Fruit fly (Drosophila melanogaster) whole organism, embryonic: Measurements from ENCODE around the gene FRG1.

Experiments used
- ATbp ChIP-seq: fragments of 200-800 bp; sonication (Bioruptor generic); optimal IDR thresholded peaks from 2 replicates; lab custom pipeline; 2017; ENCODE audit warnings: missing biosample characterization, mild to moderate bottlenecking, missing genetic modification characterization, missing genetic modification reagents
- Atf3 ChIP-seq: fragments of 200-800 bp; sonication (Bioruptor generic); optimal IDR thresholded peaks from 3 replicates; lab custom pipeline; 2016; ENCODE audit warnings: missing biosample characterization, missing genetic modification characterization
- B-H2 ChIP-seq: fragments of 200-800 bp; sonication (Bioruptor generic); optimal IDR thresholded peaks from 2 replicates; lab custom pipeline; 2018; ENCODE audit warnings: missing biosample characterization, mild to moderate bottlenecking, missing genetic modification characterization
- BEAF-32 ChIP-seq: fragments of 200-800 bp; sonication (Bioruptor generic); optimal IDR thresholded peaks from 3 replicates; lab custom pipeline; 2017; ENCODE audit warnings: missing biosample characterization, missing genetic modification characterization, mild to moderate bottlenecking, moderate library complexity, missing genetic modification reagents
- CG10274 ChIP-seq: fragments of 200-800 bp; sonication (Bioruptor generic); optimal IDR thresholded peaks from 3 replicates; lab custom pipeline; 2017; ENCODE audit warnings: missing biosample characterization, mild to moderate bottlenecking, missing genetic modification characterization
- CG11247 ChIP-seq: fragments of 200-800 bp; sonication (Bioruptor generic); IDR thresholded peaks from 2 replicates; pipeline ENCODE4 v1.3.6; 2022; ENCODE audit warnings: missing biosample characterization, missing genetic modification characterization
- CG11560 ChIP-seq: fragments of 200-800 bp; sonication (Bioruptor generic); IDR thresholded peaks from 3 replicates; pipeline ENCODE4 v1.3.6; 2022; ENCODE audit warnings: missing biosample characterization, missing genetic modification characterization
- CG12104 ChIP-seq: fragments of 200-800 bp; sonication (Bioruptor generic); optimal IDR thresholded peaks from 3 replicates; lab custom pipeline; 2016; ENCODE audit warnings: missing biosample characterization, missing genetic modification characterization
- CG12744 ChIP-seq: fragments of 200-800 bp; sonication (Bioruptor generic); optimal IDR thresholded peaks from 2 replicates; lab custom pipeline; 2016; ENCODE audit warnings: missing biosample characterization, missing genetic modification characterization
- CG13287 ChIP-seq: fragments of 200-800 bp; sonication (Bioruptor generic); IDR thresholded peaks from 2 replicates; pipeline ENCODE4 v1.3.6; 2022; ENCODE audit warnings: missing biosample characterization, missing genetic modification characterization; ENCODE audit not compliant: partially characterized antibody
- CG17186 ChIP-seq: fragments of 200-800 bp; sonication (Bioruptor generic); optimal IDR thresholded peaks from 3 replicates; lab custom pipeline; 2017; ENCODE audit warnings: missing biosample characterization, missing genetic modification reagents, missing genetic modification characterization
- CG17361 ChIP-seq: fragments of 200-800 bp; sonication (Bioruptor generic); IDR thresholded peaks from 3 replicates; pipeline ENCODE4 v1.3.6; 2022; ENCODE audit warnings: missing biosample characterization, missing genetic modification characterization
- CG2678 ChIP-seq: fragments of 200-800 bp; sonication (Bioruptor generic); optimal IDR thresholded peaks from 3 replicates; lab custom pipeline; 2019; ENCODE audit warnings: missing biosample characterization, mild to moderate bottlenecking, missing genetic modification characterization, moderate library complexity
- CG31224 ChIP-seq: fragments of 200-800 bp; sonication (Bioruptor generic); IDR thresholded peaks from 2 replicates; pipeline ENCODE4 v1.3.6; 2022; ENCODE audit warnings: missing biosample characterization, missing genetic modification characterization
- CG3163 ChIP-seq: fragments of 200-800 bp; sonication (Bioruptor generic); optimal IDR thresholded peaks from 3 replicates; lab custom pipeline; 2016; ENCODE audit warnings: missing biosample characterization, missing genetic modification characterization
- CG32532 ChIP-seq: fragments of 200-800 bp; sonication (Bioruptor generic); IDR thresholded peaks from 2 replicates; pipeline ENCODE4 v1.3.6; 2022; ENCODE audit warnings: missing biosample characterization, missing genetic modification characterization
- CG3407 ChIP-seq: fragments of 200-800 bp; sonication (Bioruptor generic); optimal IDR thresholded peaks from 2 replicates; lab custom pipeline; 2018; ENCODE audit warnings: missing biosample characterization, mild to moderate bottlenecking, missing genetic modification characterization
- CG42726 ChIP-seq: fragments of 200-800 bp; sonication (Bioruptor generic); IDR thresholded peaks from 2 replicates; pipeline ENCODE4 v1.3.6; 2022; ENCODE audit warnings: missing biosample characterization, missing genetic modification characterization; ENCODE audit not compliant: partially characterized antibody
- CG6765 ChIP-seq: fragments of 200-800 bp; sonication (Bioruptor generic); optimal IDR thresholded peaks from 3 replicates; lab custom pipeline; 2017; ENCODE audit warnings: missing biosample characterization, mild to moderate bottlenecking, missing genetic modification characterization
- CG7745 ChIP-seq: fragments of 200-800 bp; sonication (Bioruptor generic); optimal IDR thresholded peaks from 2 replicates; lab custom pipeline; 2018; ENCODE audit warnings: missing biosample characterization, mild to moderate bottlenecking, missing genetic modification characterization, moderate library complexity
- CG9437 ChIP-seq: fragments of 200-800 bp; sonication (Bioruptor generic); optimal IDR thresholded peaks from 2 replicates; lab custom pipeline; 2018; ENCODE audit warnings: missing biosample characterization, mild to moderate bottlenecking, missing genetic modification characterization
- CG9876 ChIP-seq: fragments of 200-800 bp; sonication (Bioruptor generic); optimal IDR thresholded peaks from 2 replicates; lab custom pipeline; 2016; ENCODE audit warnings: missing biosample characterization, missing genetic modification characterization
- CrebB ChIP-seq: fragments of 200-800 bp; sonication (Bioruptor generic); optimal IDR thresholded peaks from 3 replicates; lab custom pipeline; 2018; ENCODE audit warnings: missing biosample characterization, mild to moderate bottlenecking, missing genetic modification characterization
- D19A ChIP-seq: fragments of 200-800 bp; optimal IDR thresholded peaks from 3 replicates; lab custom pipeline; 2019; ENCODE audit warnings: missing biosample characterization, mild to moderate bottlenecking, missing genetic modification characterization, moderate library complexity
- Dip3 ChIP-seq: fragments of 200-800 bp; sonication (Bioruptor generic); optimal IDR thresholded peaks from 3 replicates; lab custom pipeline; 2016; ENCODE audit warnings: missing biosample characterization, missing genetic modification characterization
- Fer1 ChIP-seq: fragments of 200-800 bp; sonication (Bioruptor generic); optimal IDR thresholded peaks from 2 replicates; lab custom pipeline; 2017; ENCODE audit warnings: missing biosample characterization, mild to moderate bottlenecking, missing genetic modification characterization
- HHEX ChIP-seq: fragments of 200-800 bp; sonication (Bioruptor generic); optimal IDR thresholded peaks from 3 replicates; lab custom pipeline; 2017; ENCODE audit warnings: missing biosample characterization, mild to moderate bottlenecking, missing genetic modification characterization, missing genetic modification reagents
- Hey ChIP-seq: fragments of 200-800 bp; sonication (Bioruptor generic); optimal IDR thresholded peaks from 3 replicates; lab custom pipeline; 2018; ENCODE audit warnings: missing biosample characterization, mild to moderate bottlenecking, missing genetic modification characterization
- Hsf ChIP-seq: fragments of 200-800 bp; sonication (Bioruptor generic); optimal IDR thresholded peaks from 3 replicates; lab custom pipeline; 2016; ENCODE audit warnings: missing biosample characterization, missing genetic modification characterization
- Mad ChIP-seq: fragments of 200-800 bp; sonication (Bioruptor generic); optimal IDR thresholded peaks from 2 replicates; lab custom pipeline; 2016; ENCODE audit warnings: missing biosample characterization, missing genetic modification characterization
- Opbp ChIP-seq: fragments of 200-800 bp; sonication (Bioruptor generic); IDR thresholded peaks from 3 replicates; pipeline ENCODE4 v1.3.6; 2022; ENCODE audit warnings: missing biosample characterization, missing genetic modification characterization; ENCODE audit not compliant: partially characterized antibody
- Six4 ChIP-seq: fragments of 200-800 bp; sonication (Bioruptor generic); optimal IDR thresholded peaks from 2 replicates; lab custom pipeline; 2016; ENCODE audit warnings: missing biosample characterization, missing genetic modification characterization
- Sox102F ChIP-seq: fragments of 200-800 bp; sonication (Bioruptor generic); optimal IDR thresholded peaks from 2 replicates; lab custom pipeline; 2018; ENCODE audit warnings: missing biosample characterization, mild to moderate bottlenecking, missing genetic modification characterization, moderate library complexity
- Stat92E ChIP-seq, 3 experiments: fragments of >200 bp in 2 of 3; fragments of 200-800 bp in 1 of 3; sonication (Bioruptor generic) in 1 of 3; optimal IDR thresholded peaks; 2 replicates each; lab custom pipeline; 2017 to 2019; ENCODE audit warnings: missing biosample characterization in 3 of 3, missing genetic modification characterization in 3 of 3, mild to moderate bottlenecking in 1 of 3, moderate library complexity in 1 of 3
- Xrp1 ChIP-seq: fragments of 200-800 bp; sonication (Bioruptor generic); IDR thresholded peaks from 2 replicates; pipeline ENCODE4 v1.3.6; 2022; ENCODE audit warnings: missing biosample characterization, missing genetic modification characterization
- ash1 ChIP-seq: fragments of 200-800 bp; sonication (Bioruptor generic); optimal IDR thresholded peaks from 2 replicates; lab custom pipeline; 2018; ENCODE audit warnings: missing biosample characterization, mild to moderate bottlenecking, missing genetic modification characterization
- bigmax ChIP-seq: fragments of 200-800 bp; sonication (Bioruptor generic); optimal IDR thresholded peaks from 2 replicates; lab custom pipeline; 2018; ENCODE audit warnings: missing biosample characterization, mild to moderate bottlenecking, missing genetic modification characterization
- cato ChIP-seq: fragments of 200-800 bp; sonication (Bioruptor generic); optimal IDR thresholded peaks from 2 replicates; lab custom pipeline; 2016; ENCODE audit warnings: missing biosample characterization, missing genetic modification characterization, borderline replicate concordance
- dati ChIP-seq: fragments of 200-800 bp; sonication (Bioruptor generic); IDR thresholded peaks from 2 replicates; pipeline ENCODE4 v1.3.6; 2022; ENCODE audit warnings: missing biosample characterization, missing genetic modification characterization
- fru ChIP-seq: fragments of >200 bp; optimal IDR thresholded peaks from 2 replicates; lab custom pipeline; 2017
- gsb ChIP-seq: fragments of 200-800 bp; sonication (Bioruptor generic); IDR thresholded peaks from 2 replicates; pipeline ENCODE4 v1.3.6; 2022; ENCODE audit warnings: missing biosample characterization, missing genetic modification characterization
- hbn ChIP-seq: fragments of 200-800 bp; sonication (Bioruptor generic); IDR thresholded peaks from 2 replicates; pipeline ENCODE4 v1.3.6; 2022; ENCODE audit warnings: missing biosample characterization, missing genetic modification characterization; ENCODE audit not compliant: partially characterized antibody
- hth ChIP-seq: fragments of >200 bp; optimal IDR thresholded peaks from 2 replicates; lab custom pipeline; 2017; ENCODE audit warnings: inconsistent platforms
- lilli ChIP-seq: fragments of 200-800 bp; sonication (Bioruptor generic); optimal IDR thresholded peaks from 3 replicates; lab custom pipeline; 2016; ENCODE audit warnings: missing biosample characterization, missing genetic modification characterization
- lola ChIP-seq, 3 experiments: fragments of >200 bp in 2 of 3; fragments of 200-800 bp in 1 of 3; sonication (Bioruptor generic) in 1 of 3; optimal IDR thresholded peaks; 2 replicates each; lab custom pipeline; 2017 to 2019; ENCODE audit warnings: missing biosample characterization in 3 of 3, missing genetic modification characterization in 3 of 3, mild to moderate bottlenecking in 1 of 3, moderate library complexity in 1 of 3
- mirr ChIP-seq: fragments of 200-800 bp; sonication (Bioruptor generic); optimal IDR thresholded peaks from 3 replicates; lab custom pipeline; 2018; ENCODE audit warnings: missing biosample characterization, mild to moderate bottlenecking, missing genetic modification characterization
- onecut ChIP-seq: fragments of 200-800 bp; sonication (Bioruptor generic); IDR thresholded peaks from 2 replicates; pipeline ENCODE4 v1.3.6; 2022; ENCODE audit warnings: missing biosample characterization, missing genetic modification characterization
- sens ChIP-seq: fragments of 200-800 bp; sonication (Bioruptor generic); peaks from one replicate; lab custom pipeline; 2016; ENCODE audit warnings: missing biosample characterization, missing genetic modification characterization
- sim ChIP-seq: fragments of 200-800 bp; sonication (Bioruptor generic); IDR thresholded peaks from 2 replicates; pipeline ENCODE4 v1.3.6; 2022; ENCODE audit warnings: missing biosample characterization, missing genetic modification characterization
- sna ChIP-seq: fragments of 200-800 bp; sonication (Bioruptor generic); IDR thresholded peaks from 2 replicates; pipeline ENCODE4 v1.3.6; 2022; ENCODE audit warnings: missing biosample characterization, missing genetic modification characterization; ENCODE audit not compliant: partially characterized antibody
- trh ChIP-seq: fragments of 200-800 bp; sonication (Bioruptor generic); optimal IDR thresholded peaks from 2 replicates; lab custom pipeline; 2016; ENCODE audit warnings: missing biosample characterization, missing genetic modification characterization

FRG1 gene

DNA sequence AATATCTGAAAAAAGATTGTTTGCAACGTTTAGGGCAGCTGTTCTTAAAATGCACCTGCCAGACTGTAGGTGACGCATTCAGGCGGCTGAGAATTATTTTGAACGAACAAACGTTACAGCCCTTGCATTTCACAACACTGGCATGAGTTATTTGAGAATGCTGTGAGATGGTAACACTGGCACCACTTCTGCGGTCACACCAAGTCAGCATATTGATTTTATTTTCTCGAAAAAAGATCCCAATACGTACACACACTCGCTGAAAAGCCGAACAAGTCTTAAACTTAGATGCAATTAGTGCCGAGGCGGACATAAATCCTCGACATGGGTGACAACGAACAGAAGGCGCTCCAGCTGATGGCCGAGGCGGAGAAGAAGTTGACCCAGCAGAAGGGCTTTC is 16.7 kb upstream of the FRG1 start, which contains the start of gene alphaSnap (continued):
- TF ChIP-seq CG13287 (GFP tag; lab: Robert Waterston, UW) (peak; percentile 37; the same call in 1 of the 2 replicates), Mad (no peak), B-H2 (GFP tag; lab: Kevin White, UChicago) (no peak), fru (lab: Kevin White, UChicago) (no peak), Atf3 (GFP tag; lab: Kevin White, UChicago) (no peak), Dip3 (GFP tag; lab: Kevin White, UChicago) (no peak), BEAF-32 (GFP tag; lab: Kevin White, UChicago) (peak; percentile 60), gsb (GFP tag; lab: Robert Waterston, UW) (no peak), Hsf (peak; percentile 51), cato (GFP tag; lab: Kevin White, UChicago) (no peak), CG11560 (tag; lab: Robert Waterston, UW) (no peak), hth (lab: Kevin White, UChicago) (no peak), lola (GFP tag; optimal IDR thresholded peaks at IDR 0.05; lab: Kevin White, UChicago) (no peak), sens (GFP tag; lab: Kevin White, UChicago) (no peak), HHEX (GFP tag; lab: Kevin White, UChicago) (no peak), Xrp1 (GFP tag; lab: Robert Waterston, UW) (peak; percentile 34; the same call in 1 of the 2 replicates), Opbp (peak; percentile 56; the same call in 1 of the 3 replicates), CG2678 (tag; lab: Kevin White, UChicago) (no peak), CG32532 (peak; percentile 15; the same call in 1 of the 2 replicates), ash1 (GFP tag; lab: Kevin White, UChicago) (no peak), lilli (GFP tag; lab: Kevin White, UChicago) (peak; percentile 38), Six4 (no peak), Sox102F (GFP tag; lab: Kevin White, UChicago) (no peak), CG10274 (no peak), CG7745 (tag; lab: Kevin White, UChicago) (no peak), sim (GFP tag; lab: Robert Waterston, UW) (no peak), CG17361 (GFP tag; lab: Robert Waterston, UW) (no peak), CG9437 (peak; percentile 7), CG42726 (peak; percentile 36; the same call in 1 of the 2 replicates), CG3407 (GFP tag; lab: Kevin White, UChicago) (peak; percentile 38), bigmax (GFP tag; lab: Kevin White, UChicago) (no peak), CG12104 (GFP tag; lab: Kevin White, UChicago) (no peak), D19A (tag; lab: Kevin White, UChicago) (no peak), ATbp (no peak), CG12744 (GFP tag; lab: Kevin White, UChicago) (no peak), CrebB (tag; lab: Kevin White, UChicago) (no peak), Fer1 (GFP tag; lab: Kevin White, UChicago) (peak; percentile 15), Stat92E (GFP tag; optimal IDR thresholded peaks at IDR 0.05; lab: Kevin White, UChicago) (no peak), mirr (GFP tag; lab: Kevin White, UChicago) (no peak), sna (GFP tag; lab: Robert Waterston, UW) (0 out of 2 replicates have a peak, but pooled peaks have one; percentile 13), CG9876 (GFP tag; lab: Kevin White, UChicago) (no peak), dati (GFP tag; lab: Robert Waterston, UW) (no peak), CG3163 (GFP tag; lab: Kevin White, UChicago) (no peak), CG17186 (GFP tag; lab: Kevin White, UChicago) (peak; percentile 61), trh (GFP tag; lab: Kevin White, UChicago) (no peak), onecut (GFP tag; lab: Robert Waterston, UW) (peak; percentile 99), CG11247 (GFP tag; lab: Robert Waterston, UW) (no peak), CG6765 (GFP tag; lab: Kevin White, UChicago) (no peak), Hey (no peak), CG31224 (GFP tag; lab: Robert Waterston, UW) (no peak), hbn (GFP tag; lab: Robert Waterston, UW) (peak; percentile 46; the same call in 1 of the 2 replicates)
